Worm (Caenorhabditis elegans) whole organism, mixed stage, embryonic: Measurements from ENCODE around the gene F46C8.1.

Source experiments
- ceh-83 ChIP-seq: fragments of 200-800 bp; sonication (Bioruptor generic); optimal IDR thresholded peaks from 2 replicates; lab custom pipeline; 2018; ENCODE audit warnings: mild to moderate bottlenecking, missing genetic modification characterization, missing compliant biosample characterization
- nhr-12 ChIP-seq: fragments of 150-350 bp; optimal IDR thresholded peaks from 2 replicates; lab custom pipeline; 2014; ENCODE audit warnings: missing biosample characterization, missing genetic modification characterization
- pha-4 ChIP-seq: fragments of 150-350 bp; optimal IDR thresholded peaks from 2 replicates; lab custom pipeline; 2018; ENCODE audit warnings: missing biosample characterization, missing genetic modification reagents, missing genetic modification characterization
- unc-62 ChIP-seq: fragments of 150-350 bp; optimal IDR thresholded peaks from 2 replicates; lab custom pipeline; 2014; ENCODE audit warnings: missing biosample characterization, missing genetic modification reagents, missing genetic modification characterization

- no peak for TF ChIP-seq unc-62 (GFP tag; lab: Kevin White, UChicago)
- no peak for TF ChIP-seq pha-4 (tag; lab: Kevin White, UChicago)
- TF ChIP-seq ceh-83 (GFP tag; lab: Kevin White, UChicago) = no peak
- TF ChIP-seq nhr-12 (tag; lab: Kevin White, UChicago) = no peak
Observed at ce11 chrX:7525271-7525670, 23.0 kb upstream of the F46C8.1 start, which contains the start of gene F46C8.3.
